Worm (Caenorhabditis elegans) whole organism, L2 larva: ENCODE data around the gene F47B8.13.

Source experiments
- ama-1 ChIP-seq: fragments of 150-350 bp; optimal IDR thresholded peaks from 2 replicates; lab custom pipeline; 2018; ENCODE audit warnings: inconsistent platforms
- dmd-4 ChIP-seq: sonication (generic microtip); optimal IDR thresholded peaks from 2 replicates; lab custom pipeline; 2017; ENCODE audit warnings: missing biosample characterization, missing genetic modification characterization
- egl-27 ChIP-seq: sonication (generic microtip); optimal IDR thresholded peaks from 3 replicates; lab custom pipeline; 2017; ENCODE audit warnings: missing biosample characterization, missing genetic modification reagents, missing genetic modification characterization
- elt-1 ChIP-seq: fragments of 150-350 bp; optimal IDR thresholded peaks from 2 replicates; lab custom pipeline; 2014; ENCODE audit warnings: missing biosample characterization, missing genetic modification characterization
- fos-1 ChIP-seq: fragments of 150-350 bp; optimal IDR thresholded peaks from 2 replicates; lab custom pipeline; 2014; ENCODE audit warnings: missing biosample characterization, missing genetic modification characterization
- lin-13 ChIP-seq: fragments of 150-350 bp; optimal IDR thresholded peaks from 2 replicates; lab custom pipeline; 2014; ENCODE audit warnings: missing biosample characterization, missing genetic modification reagents, missing genetic modification characterization
- nhr-25 ChIP-seq: fragments of 150-350 bp; sonication (generic microtip); optimal IDR thresholded peaks from 3 replicates; lab custom pipeline; 2014; ENCODE audit warnings: missing biosample characterization, missing genetic modification characterization
- nhr-77 ChIP-seq: fragments of 150-350 bp; optimal IDR thresholded peaks from 2 replicates; lab custom pipeline; 2014; ENCODE audit warnings: missing biosample characterization, missing genetic modification characterization
- skn-1 ChIP-seq: sonication (generic microtip); optimal IDR thresholded peaks from 2 replicates; lab custom pipeline; 2017; ENCODE audit warnings: missing biosample characterization, missing genetic modification characterization
- snpc-4 ChIP-seq: fragments of 150-350 bp; optimal IDR thresholded peaks from 2 replicates; lab custom pipeline; 2014; ENCODE audit warnings: missing biosample characterization, missing genetic modification characterization
- unc-55 ChIP-seq: fragments of 150-350 bp; sonication (generic microtip); optimal IDR thresholded peaks from 3 replicates; lab custom pipeline; 2014; ENCODE audit warnings: missing biosample characterization, missing genetic modification reagents, missing genetic modification characterization
- ztf-1 ChIP-seq: fragments of 200-800 bp; sonication (Bioruptor generic); conservative IDR thresholded peaks from 2 replicates; pipeline ENCODE4 v1.3.6; 2022; ENCODE audit warnings: missing genetic modification characterization, missing compliant biosample characterization
- ztf-11 ChIP-seq: sonication (generic microtip); optimal IDR thresholded peaks from 2 replicates; lab custom pipeline; 2017; ENCODE audit warnings: missing biosample characterization, missing genetic modification characterization

ce11 chrV:14311115-14311514, 8.4 kb downstream of the F47B8.13 start, which contains the start of gene ddn-3:
- TF ChIP-seq elt-1 (tag; lab: Kevin White, UChicago) (no peak), nhr-77 (tag; lab: Kevin White, UChicago) (no peak), unc-55 (GFP tag; lab: Kevin White, UChicago) (no peak), ama-1 (lab: Kevin White, UChicago) (no peak), egl-27 (tag; lab: Kevin White, UChicago) (no peak), lin-13 (no peak), nhr-25 (tag; lab: Kevin White, UChicago) (no peak), skn-1 (tag; lab: Kevin White, UChicago) (no peak), ztf-1 (GFP tag; lab: Robert Waterston, UW) (no peak), dmd-4 (tag; lab: Kevin White, UChicago) (no peak), ztf-11 (tag; lab: Kevin White, UChicago) (no peak), fos-1 (tag; lab: Kevin White, UChicago) (no peak), snpc-4 (no peak)
